Fruit fly (Drosophila melanogaster) whole organism, embryonic: Measurements from ENCODE around the gene IntS14.
A peak's percentile ranks its signal among the peaks of the same experiment; 100 is the strongest.

Source experiments
- ATbp ChIP-seq: fragments of 200-800 bp; sonication (Bioruptor generic); optimal IDR thresholded peaks from 2 replicates; lab custom pipeline; 2017; ENCODE audit warnings: missing biosample characterization, mild to moderate bottlenecking, missing genetic modification characterization, missing genetic modification reagents
- CG10431 ChIP-seq: fragments of 200-800 bp; sonication (Bioruptor generic); optimal IDR thresholded peaks from 3 replicates; lab custom pipeline; 2018; ENCODE audit warnings: missing biosample characterization, mild to moderate bottlenecking, missing genetic modification characterization
- CG10979 ChIP-seq: fragments of 200-800 bp; sonication (Bioruptor generic); optimal IDR thresholded peaks from 2 replicates; lab custom pipeline; 2018; ENCODE audit warnings: missing biosample characterization, mild to moderate bottlenecking, missing genetic modification characterization, moderate library complexity
- CG11093 ChIP-seq: fragments of 200-800 bp; sonication (Bioruptor generic); IDR thresholded peaks from 3 replicates; pipeline ENCODE4 v1.3.6; 2022; ENCODE audit warnings: missing biosample characterization, missing genetic modification characterization
- CG1233 ChIP-seq: fragments of 200-800 bp; sonication (Bioruptor generic); optimal IDR thresholded peaks from 4 replicates; lab custom pipeline; 2018; ENCODE audit warnings: missing biosample characterization, mild to moderate bottlenecking, missing genetic modification characterization
- CG12659 ChIP-seq: fragments of 200-800 bp; sonication (Bioruptor generic); optimal IDR thresholded peaks from 3 replicates; lab custom pipeline; 2017; ENCODE audit warnings: mild to moderate bottlenecking, missing biosample characterization, missing genetic modification reagents, missing genetic modification characterization
- CG14050 ChIP-seq: fragments of 200-800 bp; sonication (Bioruptor generic); IDR thresholded peaks from 3 replicates; pipeline ENCODE4 v1.3.6; 2022; ENCODE audit warnings: missing biosample characterization, missing genetic modification characterization
- CG15011 ChIP-seq: fragments of 200-800 bp; sonication (Bioruptor generic); optimal IDR thresholded peaks from 3 replicates; lab custom pipeline; 2018; ENCODE audit warnings: missing biosample characterization, mild to moderate bottlenecking, missing genetic modification characterization
- CG15073 ChIP-seq: fragments of 200-800 bp; sonication (Bioruptor generic); optimal IDR thresholded peaks from 2 replicates; lab custom pipeline; 2016; ENCODE audit warnings: missing biosample characterization, missing genetic modification characterization
- CG1602 ChIP-seq: fragments of 200-800 bp; sonication (Bioruptor generic); optimal IDR thresholded peaks from 3 replicates; lab custom pipeline; 2016; ENCODE audit warnings: missing biosample characterization, missing genetic modification characterization
- CG16863 ChIP-seq: fragments of 200-800 bp; sonication (Bioruptor generic); optimal IDR thresholded peaks from 3 replicates; lab custom pipeline; 2016; ENCODE audit warnings: missing biosample characterization, missing genetic modification characterization
- CG18476 ChIP-seq: fragments of 200-800 bp; sonication (Bioruptor generic); optimal IDR thresholded peaks from 2 replicates; lab custom pipeline; 2016; ENCODE audit warnings: missing biosample characterization, mild to moderate bottlenecking, missing genetic modification characterization
- CG2889 ChIP-seq: fragments of 200-800 bp; sonication (Bioruptor generic); IDR thresholded peaks from 3 replicates; pipeline ENCODE4 v1.3.6; 2022; ENCODE audit warnings: missing biosample characterization, missing genetic modification characterization
- CG3407 ChIP-seq: fragments of 200-800 bp; sonication (Bioruptor generic); optimal IDR thresholded peaks from 2 replicates; lab custom pipeline; 2018; ENCODE audit warnings: missing biosample characterization, mild to moderate bottlenecking, missing genetic modification characterization
- CG3838 ChIP-seq: fragments of 200-800 bp; sonication (Bioruptor generic); optimal IDR thresholded peaks from 3 replicates; lab custom pipeline; 2016; ENCODE audit warnings: missing biosample characterization, missing genetic modification characterization
- CG5953 ChIP-seq: fragments of 200-800 bp; sonication (Bioruptor generic); IDR thresholded peaks from 2 replicates; pipeline ENCODE4 v1.3.6; 2022; ENCODE audit warnings: missing biosample characterization, missing genetic modification characterization
- CG6683 ChIP-seq: fragments of 200-800 bp; sonication (Bioruptor generic); optimal IDR thresholded peaks from 2 replicates; lab custom pipeline; 2017; ENCODE audit warnings: missing biosample characterization, mild to moderate bottlenecking, missing genetic modification characterization, missing genetic modification reagents
- Deaf1 ChIP-seq: fragments of 200-800 bp; optimal IDR thresholded peaks from 3 replicates; lab custom pipeline; 2019; ENCODE audit warnings: missing biosample characterization, mild to moderate bottlenecking, missing genetic modification characterization, moderate library complexity
- Dip2 ChIP-seq: fragments of 200-800 bp; sonication (Bioruptor generic); IDR thresholded peaks from 2 replicates; pipeline ENCODE4 v1.3.6; 2022; ENCODE audit warnings: missing biosample characterization, missing genetic modification characterization
- Fer1 ChIP-seq: fragments of 200-800 bp; sonication (Bioruptor generic); optimal IDR thresholded peaks from 2 replicates; lab custom pipeline; 2017; ENCODE audit warnings: missing biosample characterization, mild to moderate bottlenecking, missing genetic modification characterization
- GATAe ChIP-seq: fragments of 200-800 bp; sonication (Bioruptor generic); conservative IDR thresholded peaks from 2 replicates; pipeline ENCODE4 v1.3.6; 2022; ENCODE audit warnings: missing biosample characterization, missing genetic modification characterization
- HLH4C ChIP-seq: fragments of 200-800 bp; sonication (Bioruptor generic); IDR thresholded peaks from 3 replicates; pipeline ENCODE4 v1.3.6; 2022; ENCODE audit warnings: missing biosample characterization, missing genetic modification characterization; ENCODE audit not compliant: partially characterized antibody
- Kr ChIP-seq: fragments of 200-800 bp; sonication (Bioruptor generic); optimal IDR thresholded peaks from 2 replicates; lab custom pipeline; 2017; ENCODE audit warnings: missing biosample characterization, mild to moderate bottlenecking, missing genetic modification characterization
- MBD-R2 ChIP-seq: fragments of 200-800 bp; sonication (Bioruptor generic); IDR thresholded peaks from 2 replicates; pipeline ENCODE4 v1.3.6; 2022; ENCODE audit warnings: missing biosample characterization, missing genetic modification characterization
- NK7.1 ChIP-seq: fragments of 200-800 bp; sonication (Bioruptor generic); optimal IDR thresholded peaks from 3 replicates; lab custom pipeline; 2016; ENCODE audit warnings: missing biosample characterization, missing genetic modification characterization
- Nf-YB ChIP-seq: fragments of 200-800 bp; sonication (Bioruptor generic); optimal IDR thresholded peaks from 3 replicates; lab custom pipeline; 2019; ENCODE audit warnings: missing biosample characterization, mild to moderate bottlenecking, missing genetic modification characterization, moderate library complexity
- Oaz ChIP-seq: fragments of 200-800 bp; sonication (Bioruptor generic); IDR thresholded peaks from 2 replicates; pipeline ENCODE4 v1.3.6; 2022; ENCODE audit warnings: missing biosample characterization, missing genetic modification characterization
- Ssrp ChIP-seq: fragments of 200-800 bp; sonication (Bioruptor generic); optimal IDR thresholded peaks from 2 replicates; lab custom pipeline; 2018; ENCODE audit warnings: missing biosample characterization, mild to moderate bottlenecking, missing genetic modification characterization, moderate library complexity
- Xrp1 ChIP-seq: fragments of 200-800 bp; sonication (Bioruptor generic); IDR thresholded peaks from 2 replicates; pipeline ENCODE4 v1.3.6; 2022; ENCODE audit warnings: missing biosample characterization, missing genetic modification characterization
- az2 ChIP-seq: fragments of 200-800 bp; sonication (Bioruptor generic); optimal IDR thresholded peaks from 3 replicates; lab custom pipeline; 2016; ENCODE audit warnings: missing biosample characterization, missing genetic modification characterization
- chinmo ChIP-seq: fragments of 200-800 bp; sonication (Bioruptor generic); IDR thresholded peaks from 4 replicates; pipeline ENCODE4 v1.3.6; 2022; ENCODE audit warnings: missing biosample characterization, missing genetic modification characterization; ENCODE audit not compliant: partially characterized antibody
- corto ChIP-seq: fragments of 200-800 bp; sonication (Bioruptor generic); optimal IDR thresholded peaks from 2 replicates; lab custom pipeline; 2016; ENCODE audit warnings: missing biosample characterization, mild to moderate bottlenecking, missing genetic modification characterization, moderate library complexity
- dan ChIP-seq: fragments of 200-800 bp; sonication (Bioruptor generic); IDR thresholded peaks from 2 replicates; pipeline ENCODE4 v1.3.6; 2022; ENCODE audit warnings: missing biosample characterization, missing genetic modification characterization
- dati ChIP-seq: fragments of 200-800 bp; sonication (Bioruptor generic); IDR thresholded peaks from 2 replicates; pipeline ENCODE4 v1.3.6; 2022; ENCODE audit warnings: missing biosample characterization, missing genetic modification characterization
- dimm ChIP-seq: fragments of 200-800 bp; sonication (Bioruptor generic); IDR thresholded peaks from 2 replicates; pipeline ENCODE4 v1.3.6; 2022; ENCODE audit warnings: missing biosample characterization, missing genetic modification characterization
- en ChIP-seq: fragments of 200-800 bp; sonication (Bioruptor generic); optimal IDR thresholded peaks from 2 replicates; lab custom pipeline; 2016; ENCODE audit warnings: missing biosample characterization, missing genetic modification characterization
- esg ChIP-seq: fragments of 200-800 bp; sonication (Bioruptor generic); conservative IDR thresholded peaks from 2 replicates; pipeline ENCODE4 v1.3.6; 2022; ENCODE audit warnings: missing biosample characterization, missing genetic modification characterization
- hb ChIP-seq: fragments of 200-800 bp; sonication (Bioruptor generic); IDR thresholded peaks from 3 replicates; pipeline ENCODE4 v1.3.6; 2022; ENCODE audit warnings: missing biosample characterization, missing genetic modification characterization; ENCODE audit not compliant: partially characterized antibody
- inv ChIP-seq: fragments of 200-800 bp; sonication (Bioruptor generic); IDR thresholded peaks from 2 replicates; pipeline ENCODE4 v1.3.6; 2022; ENCODE audit warnings: missing biosample characterization, missing genetic modification characterization; ENCODE audit not compliant: partially characterized antibody
- jing ChIP-seq: fragments of 200-800 bp; sonication (Bioruptor generic); optimal IDR thresholded peaks from 2 replicates; lab custom pipeline; 2018; ENCODE audit warnings: missing biosample characterization, mild to moderate bottlenecking, missing genetic modification characterization
- lilli ChIP-seq: fragments of 200-800 bp; sonication (Bioruptor generic); optimal IDR thresholded peaks from 3 replicates; lab custom pipeline; 2016; ENCODE audit warnings: missing biosample characterization, missing genetic modification characterization
- luna ChIP-seq: fragments of 200-800 bp; sonication (Bioruptor generic); optimal IDR thresholded peaks from 2 replicates; lab custom pipeline; 2016; ENCODE audit warnings: missing biosample characterization, missing genetic modification characterization
- nerfin-1 ChIP-seq: fragments of 200-800 bp; sonication (Bioruptor generic); optimal IDR thresholded peaks from 3 replicates; lab custom pipeline; 2019; ENCODE audit warnings: missing biosample characterization, mild to moderate bottlenecking, missing genetic modification characterization, moderate library complexity
- nerfin-2 ChIP-seq: fragments of 200-800 bp; sonication (Bioruptor generic); IDR thresholded peaks from 2 replicates; pipeline ENCODE4 v1.3.6; 2022; ENCODE audit warnings: missing biosample characterization, missing genetic modification characterization; ENCODE audit not compliant: partially characterized antibody
- pum ChIP-seq: fragments of 200-800 bp; sonication (Bioruptor generic); optimal IDR thresholded peaks from 2 replicates; lab custom pipeline; 2016; ENCODE audit warnings: missing biosample characterization, missing genetic modification characterization
- pzg ChIP-seq: fragments of 200-800 bp; sonication (Bioruptor generic); optimal IDR thresholded peaks from 3 replicates; lab custom pipeline; 2018; ENCODE audit warnings: missing biosample characterization, mild to moderate bottlenecking, missing genetic modification characterization, moderate library complexity
- run ChIP-seq: fragments of 200-800 bp; sonication (Bioruptor generic); optimal IDR thresholded peaks from 3 replicates; lab custom pipeline; 2018; ENCODE audit warnings: missing biosample characterization, mild to moderate bottlenecking, missing genetic modification characterization
- tll ChIP-seq, 2 experiments: fragments of 200-800 bp in 1 of 2; fragments of >200 bp in 1 of 2; sonication (Bioruptor generic) in 1 of 2; optimal IDR thresholded peaks; 2 replicates each; lab custom pipeline; 2017 to 2019; ENCODE audit warnings: missing biosample characterization in 2 of 2, missing genetic modification characterization in 2 of 2, mild to moderate bottlenecking in 1 of 2, moderate library complexity in 1 of 2
- toy ChIP-seq: fragments of 200-800 bp; sonication (Bioruptor generic); IDR thresholded peaks from 2 replicates; pipeline ENCODE4 v1.3.6; 2022; ENCODE audit warnings: missing biosample characterization, missing genetic modification characterization
- trh ChIP-seq: fragments of 200-800 bp; sonication (Bioruptor generic); optimal IDR thresholded peaks from 2 replicates; lab custom pipeline; 2016; ENCODE audit warnings: missing biosample characterization, missing genetic modification characterization

IntS14 gene

dm6 chr2L:1169867-1170415 is 5.7 kb downstream of the IntS14 start, which contains the start of the genes CG31922 and Plap (continued):
- TF ChIP-seq Deaf1 (tag; lab: Kevin White, UChicago), result peak; percentile 41
- no peak for TF ChIP-seq en (GFP tag; lab: Kevin White, UChicago)
- peak; percentile 75; the same call in 2 of the 4 replicates for TF ChIP-seq chinmo (GFP tag; lab: Robert Waterston, UW)
- no peak for TF ChIP-seq CG15011
- TF ChIP-seq CG16863 (GFP tag; lab: Kevin White, UChicago), result peak; percentile 63
- peak; percentile 64 for TF ChIP-seq nerfin-1 (tag; lab: Kevin White, UChicago)
- TF ChIP-seq CG14050 (GFP tag; lab: Robert Waterston, UW), result no peak
- peak; percentile 27; the same call in 1 of the 2 replicates for TF ChIP-seq GATAe (GFP tag; lab: Robert Waterston, UW)
- TF ChIP-seq dan (GFP tag; lab: Robert Waterston, UW), result no peak
- peak; percentile 65 for TF ChIP-seq az2 (GFP tag; lab: Kevin White, UChicago)
- peak; percentile 87 for TF ChIP-seq lilli (GFP tag; lab: Kevin White, UChicago)
- peak; percentile 74 for TF ChIP-seq pum
- TF ChIP-seq dati (GFP tag; lab: Robert Waterston, UW), result no peak
- no peak for TF ChIP-seq run (tag; lab: Kevin White, UChicago)
- TF ChIP-seq CG10979, result peak; percentile 54
- no peak for TF ChIP-seq CG3838 (GFP tag; lab: Kevin White, UChicago)
- peak; percentile 70 for TF ChIP-seq Fer1 (GFP tag; lab: Kevin White, UChicago)
- no peak for TF ChIP-seq dimm (GFP tag; lab: Robert Waterston, UW)
- TF ChIP-seq Nf-YB (GFP tag; lab: Kevin White, UChicago), result peak; percentile 29
- TF ChIP-seq CG10431 (GFP tag; lab: Kevin White, UChicago), result peak; percentile 23
- TF ChIP-seq ATbp (GFP tag; lab: Kevin White, UChicago), result no peak
- TF ChIP-seq Kr (GFP tag; lab: Kevin White, UChicago), result no peak
- TF ChIP-seq Xrp1 (GFP tag; lab: Robert Waterston, UW), result peak; percentile 72
- TF ChIP-seq CG12659 (GFP tag; lab: Kevin White, UChicago), result peak; percentile 82
- no peak for TF ChIP-seq CG11093 (GFP tag; lab: Robert Waterston, UW)
- no peak for TF ChIP-seq NK7.1 (GFP tag; lab: Kevin White, UChicago)
- no peak for TF ChIP-seq CG2889 (GFP tag; lab: Robert Waterston, UW)
- TF ChIP-seq pzg (GFP tag; lab: Kevin White, UChicago), result peak; percentile 58
- peak; percentile 20; the same call in 1 of the 2 replicates for TF ChIP-seq esg (GFP tag; lab: Robert Waterston, UW)
- TF ChIP-seq CG6683 (GFP tag; lab: Kevin White, UChicago), result no peak
- no peak for TF ChIP-seq CG15073 (GFP tag; lab: Kevin White, UChicago)
- no peak for TF ChIP-seq CG3407
- no peak for TF ChIP-seq CG5953 (GFP tag; lab: Robert Waterston, UW)
- TF ChIP-seq tll (GFP tag; optimal IDR thresholded peaks at IDR 0.05; lab: Kevin White, UChicago), result peak in 1 of 2 experiments; percentile 8
- peak; percentile 88 for TF ChIP-seq hb (GFP tag; lab: Robert Waterston, UW)
- peak; percentile 62 for TF ChIP-seq CG1602 (GFP tag; lab: Kevin White, UChicago)
- TF ChIP-seq Ssrp (tag; lab: Kevin White, UChicago), result peak; percentile 59
- TF ChIP-seq MBD-R2, result peak; percentile 78
- TF ChIP-seq HLH4C (GFP tag; lab: Robert Waterston, UW), result peak; percentile 79
- TF ChIP-seq toy, result no peak
- peak; percentile 34 for TF ChIP-seq CG1233 (GFP tag; lab: Kevin White, UChicago)
- TF ChIP-seq CG18476, result peak; percentile 69
- no peak for TF ChIP-seq trh
- TF ChIP-seq corto (GFP tag; lab: Kevin White, UChicago), result no peak
- no peak for TF ChIP-seq jing (GFP tag; lab: Kevin White, UChicago)
- TF ChIP-seq inv (GFP tag; lab: Robert Waterston, UW), result peak; percentile 91
- peak; percentile 21 for TF ChIP-seq luna (GFP tag; lab: Kevin White, UChicago)
- peak; percentile 81 for TF ChIP-seq nerfin-2
- TF ChIP-seq Dip2 (GFP tag; lab: Robert Waterston, UW), result no peak
- TF ChIP-seq Oaz, result 0 out of 2 replicates have a peak, but pooled peaks have one; percentile 26
